Worm (Caenorhabditis elegans): ENCODE data around the gene F13H10.1.

DNA sequence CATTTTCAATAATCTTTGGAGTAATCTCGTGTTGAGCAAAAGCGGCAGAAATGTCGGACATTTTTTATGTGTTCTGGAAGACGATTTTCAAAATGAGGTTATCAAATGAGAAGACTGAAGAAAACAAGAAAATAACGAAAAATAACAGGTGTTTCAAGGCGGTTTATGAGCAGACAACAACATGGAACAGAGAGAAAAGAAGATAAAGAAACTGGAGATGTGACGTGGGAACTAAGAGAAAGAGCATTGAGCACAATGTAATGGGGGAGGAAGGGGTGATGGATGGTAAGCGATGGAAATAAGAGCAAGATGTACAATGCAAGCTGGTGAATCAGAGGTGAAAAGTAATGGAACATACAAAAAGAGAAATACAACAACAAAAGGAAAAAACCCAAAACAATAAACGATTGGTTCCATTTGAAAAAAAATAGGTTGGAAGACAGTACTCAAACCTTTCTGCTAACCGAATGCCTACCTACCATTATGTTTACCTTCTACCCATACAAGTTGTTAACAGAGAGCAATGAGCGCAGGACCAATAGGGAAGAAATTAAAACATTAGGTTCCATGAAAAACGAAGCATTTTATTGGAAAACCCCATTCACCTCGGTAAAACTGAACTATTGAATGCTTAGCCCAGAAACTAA, 46.7 kb upstream of the F13H10.1 start, which contains the start of gene Y69E1A.5:
- TF ChIP-seq dao-5 (tag; optimal IDR thresholded peaks at IDR 0.05) (no peak), him-1 (tag; optimal IDR thresholded peaks at IDR 0.05) (no peak), W03F9.2 (tag; optimal IDR thresholded peaks at IDR 0.05) (no peak)

Data from whole organism, L4/young adult.